Worm (Caenorhabditis elegans): ENCODE data around the gene ifbp-1.

The ifbp-1 gene

DNA sequence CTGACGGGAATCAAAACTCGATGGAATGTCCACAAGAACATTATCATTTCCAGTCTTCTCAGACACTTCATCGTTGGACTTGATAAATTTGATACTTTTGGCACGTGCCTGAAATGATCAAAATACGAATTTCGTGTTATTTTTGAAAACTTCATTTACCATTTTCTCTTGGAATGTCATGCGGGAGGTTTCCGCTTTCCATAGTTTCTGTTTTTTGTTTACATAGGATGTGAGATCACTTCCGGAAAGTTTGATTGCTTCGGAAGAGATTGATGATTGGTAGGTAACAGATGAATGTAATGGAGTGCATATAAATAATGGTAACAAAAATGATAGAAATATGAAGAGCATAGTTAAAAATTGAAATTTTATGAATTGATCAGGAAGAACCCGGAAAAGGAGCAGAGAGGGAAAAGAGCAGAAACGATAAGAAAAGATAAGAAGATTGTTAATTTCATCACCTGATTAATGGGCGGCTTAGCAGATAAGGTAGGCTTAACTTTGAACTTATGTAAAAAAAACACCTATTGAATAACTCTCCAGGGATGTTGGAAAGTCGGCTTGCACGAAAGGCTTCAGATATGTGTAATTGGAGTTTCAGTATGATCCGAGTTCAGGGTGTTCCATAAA, 22.3 kb downstream of the ifbp-1 start, which contains the start of gene F32H5.1 (continued):
- TF ChIP-seq hlh-4 (tag; optimal IDR thresholded peaks at IDR 0.05), result no peak
- TF ChIP-seq ztf-11 (tag; optimal IDR thresholded peaks at IDR 0.05), result no peak
- no peak for TF ChIP-seq sox-4 (tag; optimal IDR thresholded peaks at IDR 0.05)
- TF ChIP-seq ceh-88 (GFP tag; IDR thresholded peaks at IDR 0.05), result no peak
- no peak for TF ChIP-seq mab-9 (GFP tag; IDR thresholded peaks at IDR 0.05)
- no peak for TF ChIP-seq elt-3 (tag; optimal IDR thresholded peaks at IDR 0.05)
- no peak for TF ChIP-seq C04F5.9 (tag; optimal IDR thresholded peaks at IDR 0.05)
- no peak for TF ChIP-seq hpl-2 (GFP tag; optimal IDR thresholded peaks at IDR 0.05)
- TF ChIP-seq snpc-4 (tag; optimal IDR thresholded peaks at IDR 0.05), result no peak
- no peak for TF ChIP-seq mef-2 (tag; optimal IDR thresholded peaks at IDR 0.05)
- TF ChIP-seq lsy-2 (tag; optimal IDR thresholded peaks at IDR 0.05), result no peak
- TF ChIP-seq nhr-19 (GFP tag; conservative IDR thresholded peaks at IDR 0.05), result no peak
- TF ChIP-seq lin-35 (GFP tag; optimal IDR thresholded peaks at IDR 0.05), result peak in 1 of 2 experiments; percentile 30
- no peak for TF ChIP-seq efl-1 (optimal IDR thresholded peaks at IDR 0.05)
- no peak for TF ChIP-seq efl-1 (GFP tag; optimal IDR thresholded peaks at IDR 0.05 in 1 of 2)
- no peak for TF ChIP-seq zag-1 (tag; optimal IDR thresholded peaks at IDR 0.05)
- no peak for TF ChIP-seq aly-2 (tag; optimal IDR thresholded peaks at IDR 0.05)
- no peak for TF ChIP-seq egl-13 (tag; optimal IDR thresholded peaks at IDR 0.05)
- no peak for TF ChIP-seq aha-1 (tag; optimal IDR thresholded peaks at IDR 0.05)
- TF ChIP-seq nhr-77 (tag; optimal IDR thresholded peaks at IDR 0.05), result no peak
- TF ChIP-seq swsn-7 (tag; optimal IDR thresholded peaks at IDR 0.05), result no peak
- TF ChIP-seq unc-98 (GFP tag; IDR thresholded peaks at IDR 0.05), result no peak
- no peak for TF ChIP-seq isw-1 (GFP tag; IDR thresholded peaks at IDR 0.05)
- TF ChIP-seq lin-14 (GFP tag; optimal IDR thresholded peaks at IDR 0.05), result peak; percentile 15
- no peak for TF ChIP-seq xbp-1 (tag; optimal IDR thresholded peaks at IDR 0.05)
- TF ChIP-seq ceh-82 (tag; optimal IDR thresholded peaks at IDR 0.05), result no peak
- no peak for TF ChIP-seq mep-1 (tag; optimal IDR thresholded peaks at IDR 0.05)
- no peak for TF ChIP-seq pax-3 (tag; optimal IDR thresholded peaks at IDR 0.05)

DNA sequence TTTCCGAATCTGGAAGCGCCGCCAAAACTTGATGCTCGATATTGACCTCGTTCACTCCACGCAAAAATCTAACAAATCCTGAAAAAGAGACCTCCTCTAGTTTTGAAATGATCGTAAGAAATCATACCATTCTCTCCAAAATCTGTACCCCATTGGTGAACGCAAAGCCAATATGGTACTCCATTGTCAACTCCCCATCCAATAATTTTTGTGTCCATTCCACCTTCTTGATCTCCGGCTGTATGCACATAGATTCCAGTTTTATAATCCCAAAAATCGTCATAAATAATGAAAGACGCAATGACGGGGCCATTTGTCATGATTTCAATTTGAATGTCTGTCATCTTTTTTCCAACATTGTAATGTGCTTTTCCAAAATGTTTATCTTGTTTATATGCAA, 23.9 kb downstream of the ifbp-1 start:
- TF ChIP-seq tlp-1 (tag; optimal IDR thresholded peaks at IDR 0.05) (no peak), vab-15 (tag; optimal IDR thresholded peaks at IDR 0.05) (no peak), pax-3 (tag; optimal IDR thresholded peaks at IDR 0.05) (no peak), efl-1 (optimal IDR thresholded peaks at IDR 0.05) (no peak), efl-1 (GFP tag; optimal IDR thresholded peaks at IDR 0.05 in 1 of 2) (peak in 1 of 2 experiments; percentile 81), sup-37 (GFP tag; optimal IDR thresholded peaks at IDR 0.05) (no peak)

DNA sequence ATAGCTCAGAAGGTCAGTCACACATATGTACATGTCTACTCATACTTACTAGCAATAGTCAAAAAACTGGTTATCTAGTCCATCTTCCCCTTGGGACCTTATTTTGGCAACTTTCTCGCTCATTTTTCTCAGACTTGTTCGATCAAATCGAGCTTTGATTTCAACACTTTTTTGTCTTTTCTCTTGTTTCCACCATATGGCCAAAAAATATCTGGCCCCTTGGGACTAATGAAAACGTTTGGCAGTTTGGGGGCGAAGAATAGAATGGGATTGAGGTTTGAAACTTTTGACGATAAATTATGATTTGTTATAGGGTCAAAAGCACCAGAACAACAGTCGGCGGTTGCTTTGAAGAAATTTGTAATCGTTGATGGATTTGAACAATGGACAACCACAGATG, 27.6 kb downstream of the ifbp-1 start:
- TF ChIP-seq aly-2 (tag; optimal IDR thresholded peaks at IDR 0.05) (no peak), mab-9 (GFP tag; IDR thresholded peaks at IDR 0.05) (peak; percentile 78), lin-14 (GFP tag; optimal IDR thresholded peaks at IDR 0.05) (peak; percentile 61)

DNA sequence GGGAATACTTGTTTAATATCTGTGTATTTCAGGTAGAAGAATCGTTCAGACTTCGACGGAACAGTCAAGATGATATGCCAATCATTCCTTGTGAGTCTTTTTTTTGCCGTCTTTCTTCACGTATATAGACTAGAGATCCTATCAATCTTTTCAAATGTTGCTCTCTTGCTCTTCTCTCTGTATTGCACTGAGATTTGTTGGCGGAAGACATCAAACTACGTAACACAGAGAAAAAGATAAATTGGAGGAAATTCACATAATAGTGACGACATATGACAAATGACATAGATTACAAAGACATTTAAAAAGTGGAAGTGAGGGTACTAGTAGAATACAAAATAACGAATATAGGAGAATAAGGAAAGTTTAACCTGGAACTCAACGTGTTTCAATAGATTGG, 28.3 kb downstream of the ifbp-1 start:
- TF ChIP-seq nhr-11 (tag; optimal IDR thresholded peaks at IDR 0.05) (no peak), lin-14 (GFP tag; optimal IDR thresholded peaks at IDR 0.05) (peak; percentile 63), lin-39 (tag; optimal IDR thresholded peaks at IDR 0.05) (peak; percentile 27), mab-9 (GFP tag; IDR thresholded peaks at IDR 0.05) (peak; percentile 68), C04F5.9 (tag; optimal IDR thresholded peaks at IDR 0.05) (no peak), nhr-71 (tag; optimal IDR thresholded peaks at IDR 0.05) (peak; percentile 57)

DNA sequence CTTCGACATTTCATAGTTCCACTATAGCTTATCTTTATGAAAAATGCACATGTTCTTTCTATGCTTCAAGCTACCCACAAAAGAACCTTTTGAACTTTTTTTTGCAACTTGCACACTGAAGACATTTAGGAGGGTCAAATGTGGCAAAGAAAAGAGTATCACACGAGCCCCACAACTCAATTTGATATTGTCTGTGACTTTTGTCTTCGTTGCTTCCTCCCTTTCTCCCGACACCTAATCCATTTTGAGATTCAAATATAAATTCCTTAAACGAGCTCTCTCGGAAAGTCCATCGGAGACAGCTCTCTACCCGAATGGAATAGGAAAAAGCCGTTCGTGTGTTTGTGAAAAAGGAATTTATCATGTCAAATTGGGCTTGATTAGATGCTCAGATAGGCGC, 29.8 kb downstream of the ifbp-1 start:
- TF ChIP-seq nhr-85 (tag) (no peak), fkh-10 (GFP tag; optimal IDR thresholded peaks at IDR 0.05) (peak; percentile 57)
